Worm (Caenorhabditis elegans) whole organism, L3 larva: ENCODE results near the gene srh-199.

Source experiments
- R02D3.7 ChIP-seq: fragments of 150-350 bp; optimal IDR thresholded peaks from 2 replicates; lab custom pipeline; 2014; ENCODE audit warnings: missing biosample characterization, missing genetic modification characterization
- ZK546.5 ChIP-seq: sonication (generic microtip); optimal IDR thresholded peaks from 2 replicates; lab custom pipeline; 2017; ENCODE audit warnings: missing biosample characterization, missing genetic modification characterization
- ama-1 ChIP-seq: fragments of 150-350 bp; optimal IDR thresholded peaks from 2 replicates; lab custom pipeline; 2018
- ceh-16 ChIP-seq: sonication (generic microtip); optimal IDR thresholded peaks from 2 replicates; lab custom pipeline; 2017; ENCODE audit warnings: missing biosample characterization, missing genetic modification characterization
- ceh-28 ChIP-seq: fragments of 150-350 bp; optimal IDR thresholded peaks from 2 replicates; lab custom pipeline; 2014; ENCODE audit warnings: missing biosample characterization, missing genetic modification reagents, missing genetic modification characterization
- ceh-82 ChIP-seq: fragments of 150-350 bp; optimal IDR thresholded peaks from 2 replicates; lab custom pipeline; 2014; ENCODE audit warnings: missing biosample characterization, missing genetic modification characterization
- ceh-9 ChIP-seq: sonication (generic microtip); optimal IDR thresholded peaks from 2 replicates; lab custom pipeline; 2018; ENCODE audit warnings: missing biosample characterization, missing genetic modification characterization
- daf-12 ChIP-seq: fragments of 150-350 bp; optimal IDR thresholded peaks from 2 replicates; lab custom pipeline; 2014; ENCODE audit warnings: missing biosample characterization, missing genetic modification reagents, missing genetic modification characterization
- egl-27 ChIP-seq: sonication (generic microtip); optimal IDR thresholded peaks from 4 replicates; lab custom pipeline; 2017; ENCODE audit warnings: missing biosample characterization, missing genetic modification reagents, missing genetic modification characterization
- egl-5 ChIP-seq: fragments of 150-350 bp; optimal IDR thresholded peaks from 2 replicates; lab custom pipeline; 2017; ENCODE audit warnings: missing biosample characterization, missing genetic modification reagents, missing genetic modification characterization, inconsistent platforms
- elt-2 ChIP-seq: sonication (generic microtip); optimal IDR thresholded peaks from 2 replicates; lab custom pipeline; 2016; ENCODE audit warnings: missing genetic modification reagents, mild to moderate bottlenecking, missing genetic modification characterization, missing compliant biosample characterization
- elt-3 ChIP-seq, 3 experiments: fragments of 150-350 bp in 1 of 3; sonication (generic microtip) in 2 of 3; optimal IDR thresholded peaks; 2 replicates in 2 of 3; 4 replicates in 1 of 3; lab custom pipeline; 2014 to 2017; ENCODE audit warnings: missing biosample characterization in 3 of 3, missing genetic modification characterization in 3 of 3
- fkh-2 ChIP-seq: fragments of 150-350 bp; optimal IDR thresholded peaks from 2 replicates; lab custom pipeline; 2014; ENCODE audit warnings: missing biosample characterization, missing genetic modification reagents, missing genetic modification characterization
- fos-1 ChIP-seq: fragments of 150-350 bp; optimal IDR thresholded peaks from 2 replicates; lab custom pipeline; 2014; ENCODE audit warnings: missing biosample characterization, missing genetic modification characterization
- hmg-11 ChIP-seq: sonication (generic microtip); optimal IDR thresholded peaks from 2 replicates; lab custom pipeline; 2016; ENCODE audit warnings: missing genetic modification characterization, missing compliant biosample characterization
- jun-1 ChIP-seq: fragments of 150-350 bp; optimal IDR thresholded peaks from 2 replicates; lab custom pipeline; 2014; ENCODE audit warnings: missing biosample characterization, missing genetic modification reagents, missing genetic modification characterization
- lin-15B ChIP-seq: fragments of 150-350 bp; optimal IDR thresholded peaks from 2 replicates; lab custom pipeline; 2014; ENCODE audit warnings: missing biosample characterization, missing genetic modification characterization
- lin-39 ChIP-seq: fragments of 150-350 bp; optimal IDR thresholded peaks from 2 replicates; lab custom pipeline; 2018; ENCODE audit warnings: missing biosample characterization, missing genetic modification reagents, missing genetic modification characterization
- mdl-1 ChIP-seq: fragments of 150-350 bp; optimal IDR thresholded peaks from 2 replicates; lab custom pipeline; 2014; ENCODE audit warnings: missing biosample characterization, missing genetic modification characterization
- nfya-1 ChIP-seq: sonication (generic microtip); optimal IDR thresholded peaks from 2 replicates; lab custom pipeline; 2017; ENCODE audit warnings: missing genetic modification characterization, mild to moderate bottlenecking, missing compliant biosample characterization, antibody characterized with exemption, moderate library complexity; ENCODE audit not compliant: insufficient read depth
- nhr-11 ChIP-seq: fragments of 150-350 bp; optimal IDR thresholded peaks from 2 replicates; lab custom pipeline; 2014; ENCODE audit warnings: missing biosample characterization, missing genetic modification characterization
- nhr-12 ChIP-seq: fragments of 150-350 bp; optimal IDR thresholded peaks from 2 replicates; lab custom pipeline; 2014; ENCODE audit warnings: missing biosample characterization, missing genetic modification characterization
- nhr-23 ChIP-seq: fragments of 150-350 bp; optimal IDR thresholded peaks from 2 replicates; lab custom pipeline; 2014; ENCODE audit warnings: missing biosample characterization, missing genetic modification reagents, missing genetic modification characterization
- nhr-237 ChIP-seq: fragments of 150-350 bp; optimal IDR thresholded peaks from 2 replicates; lab custom pipeline; 2014; ENCODE audit warnings: missing biosample characterization, missing genetic modification characterization
- nhr-25 ChIP-seq: sonication (generic microtip); optimal IDR thresholded peaks from 2 replicates; lab custom pipeline; 2017; ENCODE audit warnings: missing biosample characterization, missing genetic modification characterization
- nhr-43 ChIP-seq: sonication (generic microtip); optimal IDR thresholded peaks from 2 replicates; lab custom pipeline; 2016; ENCODE audit warnings: mild to moderate bottlenecking, missing genetic modification characterization, missing compliant biosample characterization; ENCODE audit not compliant: poor library complexity, severe bottlenecking
- pha-4 ChIP-seq: fragments of 150-350 bp; optimal IDR thresholded peaks from 2 replicates; lab custom pipeline; 2014; ENCODE audit warnings: missing biosample characterization, missing genetic modification reagents, missing genetic modification characterization
- pqm-1 ChIP-seq: fragments of 150-350 bp; optimal IDR thresholded peaks from 2 replicates; lab custom pipeline; 2017; ENCODE audit warnings: missing biosample characterization, missing genetic modification characterization, inconsistent platforms
- sea-2 ChIP-seq: fragments of 150-350 bp; sonication (generic microtip); optimal IDR thresholded peaks from 4 replicates; lab custom pipeline; 2014; ENCODE audit warnings: missing biosample characterization, missing genetic modification reagents, missing genetic modification characterization
- skn-1 ChIP-seq: fragments of 150-350 bp; optimal IDR thresholded peaks from 2 replicates; lab custom pipeline; 2014; ENCODE audit warnings: missing biosample characterization, missing genetic modification characterization
- snpc-4 ChIP-seq: fragments of 150-350 bp; optimal IDR thresholded peaks from 2 replicates; lab custom pipeline; 2014; ENCODE audit warnings: missing biosample characterization, missing genetic modification characterization
- unc-62 ChIP-seq: fragments of 150-350 bp; sonication (generic microtip); optimal IDR thresholded peaks from 4 replicates; lab custom pipeline; 2014; ENCODE audit warnings: missing biosample characterization, missing genetic modification reagents, missing genetic modification characterization
- ztf-11 ChIP-seq: fragments of 150-350 bp; optimal IDR thresholded peaks from 2 replicates; lab custom pipeline; 2014; ENCODE audit warnings: missing biosample characterization, missing genetic modification characterization
- ztf-4 ChIP-seq: fragments of 150-350 bp; optimal IDR thresholded peaks from 2 replicates; lab custom pipeline; 2014; ENCODE audit warnings: missing biosample characterization, missing genetic modification characterization

Gene srh-199

ce11 chrV:1749053-1749452, 2.3 kb downstream of the srh-199 start, which contains the start of gene ZK697.8:
Gene ZK697.8 (minus strand): TSS chrV:1749153.
- TF ChIP-seq nhr-12 (no peak), lin-15B (tag; lab: Kevin White, UChicago) (no peak), ama-1 (lab: Kevin White, UChicago) (no peak), pha-4 (tag; lab: Kevin White, UChicago) (no peak), ceh-28 (tag; lab: Kevin White, UChicago) (no peak), nfya-1 (tag; lab: Kevin White, UChicago) (no peak), nhr-43 (tag; lab: Kevin White, UChicago) (no peak), hmg-11 (no peak), daf-12 (tag; lab: Kevin White, UChicago) (no peak), nhr-23 (tag; lab: Kevin White, UChicago) (no peak), ZK546.5 (no peak), unc-62 (no peak), fkh-2 (tag; lab: Kevin White, UChicago) (no peak), fos-1 (no peak), elt-3 (tag; optimal IDR thresholded peaks at IDR 0.05; lab: Kevin White, UChicago) (no peak), skn-1 (tag; lab: Kevin White, UChicago) (no peak)

ce11 chrV:1743205-1743870, 8.0 kb downstream of the srh-199 start, which contains the start of gene nhr-256:
Gene nhr-256 (plus strand): TSS chrV:1743771.
- TF ChIP-seq lin-39, result peak; percentile 20
- TF ChIP-seq elt-2 (tag; lab: Kevin White, UChicago), result peak; percentile 93
- peak; percentile 47 for TF ChIP-seq hmg-11
- TF ChIP-seq nhr-43 (tag; lab: Kevin White, UChicago), result peak; percentile 35
- no peak for TF ChIP-seq nhr-237 (tag; lab: Kevin White, UChicago)
- TF ChIP-seq nhr-11 (tag; lab: Kevin White, UChicago), result no peak
- peak; percentile 27 for TF ChIP-seq lin-15B (tag; lab: Kevin White, UChicago)
- peak; percentile 70 for TF ChIP-seq egl-5
- peak; percentile 79 for TF ChIP-seq nfya-1 (tag; lab: Kevin White, UChicago)
- TF ChIP-seq jun-1 (tag; lab: Kevin White, UChicago), result no peak
- peak; percentile 23 for TF ChIP-seq R02D3.7
- peak; percentile 95 for TF ChIP-seq pqm-1
- no peak for TF ChIP-seq egl-27 (tag; lab: Kevin White, UChicago)
- TF ChIP-seq pha-4 (tag; lab: Kevin White, UChicago), result peak; percentile 87
- peak; percentile 72 for TF ChIP-seq nhr-25 (tag; lab: Kevin White, UChicago)
- TF ChIP-seq ceh-28 (tag; lab: Kevin White, UChicago), result peak; percentile 81
- TF ChIP-seq unc-62, result no peak

ce11 chrV:1741074-1741473, 10.3 kb downstream of the srh-199 start, which contains the start of gene srab-25:
Gene srab-25 (minus strand): TSS chrV:1741174.
- no peak for TF ChIP-seq ztf-4 (tag; lab: Kevin White, UChicago)
- no peak for TF ChIP-seq jun-1 (tag; lab: Kevin White, UChicago)
- no peak for TF ChIP-seq daf-12 (tag; lab: Kevin White, UChicago)
- no peak for TF ChIP-seq nhr-11 (tag; lab: Kevin White, UChicago)
- TF ChIP-seq nhr-237 (tag; lab: Kevin White, UChicago), result no peak
- TF ChIP-seq nfya-1 (tag; lab: Kevin White, UChicago), result no peak
- no peak for TF ChIP-seq unc-62

- TF ChIP-seq snpc-4 (tag; lab: Kevin White, UChicago) (no peak), ceh-82 (tag; lab: Kevin White, UChicago) (no peak), R02D3.7 (no peak), jun-1 (tag; lab: Kevin White, UChicago) (no peak), mdl-1 (tag; lab: Kevin White, UChicago) (no peak), ceh-16 (tag; lab: Kevin White, UChicago) (no peak), ceh-9 (tag; lab: Kevin White, UChicago) (no peak), pha-4 (tag; lab: Kevin White, UChicago) (no peak), ztf-11 (tag; lab: Kevin White, UChicago) (no peak), elt-2 (tag; lab: Kevin White, UChicago) (no peak), pqm-1 (no peak), fkh-2 (tag; lab: Kevin White, UChicago) (no peak), sea-2 (GFP tag; lab: Kevin White, UChicago) (no peak), nhr-237 (tag; lab: Kevin White, UChicago) (no peak), ama-1 (lab: Kevin White, UChicago) (no peak), nhr-12 (no peak)
Measured at ce11 chrV:1734569-1734968, 16.8 kb downstream of the srh-199 start, which contains the start of gene str-160. Gene str-160 (plus strand): TSS chrV:1734869.
